Worm (Caenorhabditis elegans): ENCODE measurements around the gene pqn-71.

The pqn-71 gene

DNA sequence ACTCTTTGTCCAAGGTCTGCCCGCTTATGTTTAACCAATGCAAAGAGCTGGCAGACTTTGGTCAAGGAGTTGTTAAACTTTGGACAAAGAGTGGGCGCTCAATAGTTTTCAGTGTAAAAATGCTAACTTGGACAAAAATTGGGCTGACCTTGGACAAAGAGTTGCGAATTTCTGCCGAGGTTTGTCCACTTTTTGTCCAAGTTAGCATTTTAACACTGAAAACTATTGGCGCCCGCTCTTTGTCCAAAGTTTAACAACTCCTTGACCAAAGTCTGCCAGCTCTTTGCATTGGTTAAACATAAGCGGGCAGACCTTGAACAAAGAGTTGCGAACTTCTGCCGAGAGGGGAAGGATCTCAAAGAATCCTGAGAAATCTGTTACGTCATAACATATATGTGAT is 31.8 kb upstream of the pqn-71 start:
- TF ChIP-seq madf-8 (GFP tag; conservative IDR thresholded peaks at IDR 0.05) (peak; percentile 38; the same call in 1 of the 2 replicates), egl-18 (GFP tag; IDR thresholded peaks at IDR 0.05) (peak; percentile 72; the same call in 1 of the 2 replicates), aptf-2 (GFP tag; conservative IDR thresholded peaks at IDR 0.05) (peak; percentile 18; the same call in 1 of the 2 replicates), nhr-120 (GFP tag; IDR thresholded peaks at IDR 0.05) (peak; percentile 88; the same call in 1 of the 2 replicates), cebp-2 (GFP tag; IDR thresholded peaks at IDR 0.05) (0 out of 2 replicates have a peak, but pooled peaks have one; percentile 57), hsf-1 (GFP tag; IDR thresholded peaks at IDR 0.05) (peak; percentile 35; the same call in 1 of the 2 replicates)

DNA sequence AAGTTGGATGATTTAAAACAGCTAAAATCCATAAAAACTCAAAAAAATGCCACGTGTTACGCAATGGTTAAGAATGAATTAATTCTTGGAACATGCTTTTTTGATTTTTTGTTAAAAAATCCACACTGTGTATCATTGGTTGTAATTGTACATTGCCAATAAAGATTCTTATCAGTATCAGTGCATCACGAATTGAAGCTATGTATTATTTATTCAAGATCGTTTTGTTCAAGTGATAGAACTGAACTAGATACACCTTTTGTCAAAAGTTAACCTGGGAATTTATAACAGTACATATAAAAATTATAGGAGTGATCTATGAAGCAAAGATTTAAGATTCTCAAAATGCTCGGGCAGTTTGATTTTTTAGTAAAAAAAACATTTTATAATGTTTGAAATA is 30.8 kb upstream of the pqn-71 start:
- TF ChIP-seq cebp-1 (GFP tag; IDR thresholded peaks at IDR 0.05) (no peak), cebp-1 (tag; optimal IDR thresholded peaks at IDR 0.05) (no peak), egl-44 (GFP tag; IDR thresholded peaks at IDR 0.05) (no peak), nfya-1 (tag; optimal IDR thresholded peaks at IDR 0.05; ENCODE audit: borderline replicate concordance, insufficient read depth) (no peak), zim-3 (tag; optimal IDR thresholded peaks at IDR 0.05) (no peak), athp-1 (tag; optimal IDR thresholded peaks at IDR 0.05) (no peak), dox-1 (GFP tag; IDR thresholded peaks at IDR 0.05) (no peak), tbx-9 (tag; optimal IDR thresholded peaks at IDR 0.05; ENCODE audit: borderline replicate concordance) (no peak), Y53F4B.3 (GFP tag; IDR thresholded peaks at IDR 0.05) (no peak), unc-130 (GFP tag; optimal IDR thresholded peaks at IDR 0.05) (no peak), F37B4.10 (GFP tag; IDR thresholded peaks at IDR 0.05) (no peak), attf-5 (GFP tag; optimal IDR thresholded peaks at IDR 0.05) (no peak), hmg-1.2 (GFP tag; IDR thresholded peaks at IDR 0.05) (no peak), lin-26 (GFP tag; IDR thresholded peaks at IDR 0.05) (no peak), Y53G8AR.9 (GFP tag; conservative IDR thresholded peaks at IDR 0.05) (no peak)

DNA sequence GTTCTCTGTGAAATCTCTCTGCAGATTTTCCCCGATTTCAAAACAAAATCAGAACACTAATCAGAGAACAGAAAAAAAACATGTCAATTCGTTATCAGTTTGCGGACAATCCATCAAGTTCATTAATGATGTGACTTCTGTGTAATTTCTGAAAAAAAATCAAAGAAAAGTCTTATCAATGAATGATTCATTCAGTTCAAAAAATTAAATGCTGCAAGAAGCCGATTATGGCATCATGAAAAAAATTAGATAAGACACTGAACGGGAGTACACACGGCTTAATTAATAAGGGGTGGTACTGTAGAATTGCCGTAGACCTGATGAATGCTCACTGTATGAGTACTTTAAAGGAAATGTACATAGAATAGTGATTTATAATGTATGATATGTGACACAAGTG is 29.3 kb upstream of the pqn-71 start:
- TF ChIP-seq bed-2 (GFP tag; IDR thresholded peaks at IDR 0.05) (no peak), pha-4 (tag; optimal IDR thresholded peaks at IDR 0.05) (no peak), nhr-80 (tag; optimal IDR thresholded peaks at IDR 0.05) (peak; percentile 84)

DNA sequence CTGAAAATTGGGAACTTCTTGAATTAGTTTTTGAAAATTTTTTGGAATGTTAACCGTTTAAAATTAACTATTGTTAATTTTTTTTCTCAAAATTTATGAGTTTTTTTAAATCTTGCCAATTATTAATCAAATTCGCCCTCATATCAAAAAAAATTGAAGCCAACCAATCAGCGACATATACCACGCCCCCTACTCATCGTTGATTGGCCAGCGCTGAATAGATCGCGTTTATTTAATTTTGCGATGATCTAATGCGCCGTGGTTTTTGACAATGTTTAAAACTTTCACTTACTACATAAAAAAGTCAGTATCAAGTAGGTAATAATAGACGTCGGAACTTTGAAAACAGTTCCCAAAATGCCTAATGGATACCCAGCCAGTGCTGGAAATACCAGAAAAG is 23.1 kb upstream of the pqn-71 start:
- TF ChIP-seq ceh-100 (GFP tag; IDR thresholded peaks at IDR 0.05) (no peak), ceh-58 (GFP tag; IDR thresholded peaks at IDR 0.05) (no peak), F49E8.2 (tag; optimal IDR thresholded peaks at IDR 0.05; ENCODE audit: insufficient read depth) (no peak), ztf-28 (GFP tag; IDR thresholded peaks at IDR 0.05) (no peak), ceh-40 (GFP tag; IDR thresholded peaks at IDR 0.05) (no peak), tbx-9 (tag; optimal IDR thresholded peaks at IDR 0.05; ENCODE audit: borderline replicate concordance) (no peak), Y53G8AR.9 (GFP tag; conservative IDR thresholded peaks at IDR 0.05) (no peak), B0035.1 (tag; optimal IDR thresholded peaks at IDR 0.05) (no peak), snpc-1.3 (tag; optimal IDR thresholded peaks at IDR 0.05; ENCODE audit: insufficient read depth) (no peak), egl-18 (GFP tag; IDR thresholded peaks at IDR 0.05) (no peak), F10E7.11 (tag; optimal IDR thresholded peaks at IDR 0.05) (no peak), hrde-1 (tag; optimal IDR thresholded peaks at IDR 0.05; ENCODE audit: borderline replicate concordance) (no peak), let-526 (GFP tag; IDR thresholded peaks at IDR 0.05) (no peak), ztf-25 (GFP tag; IDR thresholded peaks at IDR 0.05) (no peak), xnd-1 (tag; optimal IDR thresholded peaks at IDR 0.05) (no peak), K12H6.12 (tag; optimal IDR thresholded peaks at IDR 0.05) (no peak)

Measured in whole organism, young adult.